Fruit fly (Drosophila melanogaster) whole organism, embryonic: Measurements from ENCODE around the gene dbo.
A peak's percentile ranks its signal among the peaks of the same experiment; 100 is the strongest.

Experiments
- Antp ChIP-seq: fragments of 200-800 bp; sonication (Bioruptor generic); optimal IDR thresholded peaks from 3 replicates; lab custom pipeline; 2016; ENCODE audit warnings: missing biosample characterization, missing genetic modification characterization
- Blimp-1 ChIP-seq: fragments of 200-800 bp; sonication (Bioruptor generic); optimal IDR thresholded peaks from 3 replicates; lab custom pipeline; 2018; ENCODE audit warnings: missing biosample characterization, missing genetic modification characterization, mild to moderate bottlenecking, moderate library complexity, missing genetic modification reagents
- CG1024 ChIP-seq: fragments of 200-800 bp; sonication (Bioruptor generic); IDR thresholded peaks from 2 replicates; pipeline ENCODE4 v1.3.6; 2022; ENCODE audit warnings: missing biosample characterization, missing genetic modification characterization
- CG10274 ChIP-seq: fragments of 200-800 bp; sonication (Bioruptor generic); optimal IDR thresholded peaks from 3 replicates; lab custom pipeline; 2017; ENCODE audit warnings: missing biosample characterization, mild to moderate bottlenecking, missing genetic modification characterization
- CG10431 ChIP-seq: fragments of 200-800 bp; sonication (Bioruptor generic); optimal IDR thresholded peaks from 3 replicates; lab custom pipeline; 2018; ENCODE audit warnings: missing biosample characterization, mild to moderate bottlenecking, missing genetic modification characterization
- CG12071 ChIP-seq: fragments of 200-800 bp; sonication (Bioruptor generic); optimal IDR thresholded peaks from 3 replicates; lab custom pipeline; 2018; ENCODE audit warnings: missing biosample characterization, mild to moderate bottlenecking, missing genetic modification characterization
- CG12659 ChIP-seq: fragments of 200-800 bp; sonication (Bioruptor generic); optimal IDR thresholded peaks from 3 replicates; lab custom pipeline; 2017; ENCODE audit warnings: mild to moderate bottlenecking, missing biosample characterization, missing genetic modification reagents, missing genetic modification characterization
- CG13894 ChIP-seq: fragments of 200-800 bp; sonication (Bioruptor generic); optimal IDR thresholded peaks from 3 replicates; lab custom pipeline; 2018; ENCODE audit warnings: missing biosample characterization, mild to moderate bottlenecking, missing genetic modification characterization, moderate library complexity
- CG15601 ChIP-seq: fragments of 200-800 bp; sonication (Bioruptor generic); optimal IDR thresholded peaks from 3 replicates; lab custom pipeline; 2019; ENCODE audit warnings: missing biosample characterization, mild to moderate bottlenecking, missing genetic modification characterization, moderate library complexity
- CG1647 ChIP-seq: fragments of 200-800 bp; sonication (Bioruptor generic); optimal IDR thresholded peaks from 3 replicates; lab custom pipeline; 2016; ENCODE audit warnings: missing biosample characterization, missing genetic modification characterization
- CG17802 ChIP-seq: fragments of 200-800 bp; sonication (Bioruptor generic); optimal IDR thresholded peaks from 2 replicates; lab custom pipeline; 2018; ENCODE audit warnings: missing biosample characterization, mild to moderate bottlenecking, missing genetic modification characterization, moderate library complexity
- CG2120 ChIP-seq: fragments of 200-800 bp; sonication (Bioruptor generic); optimal IDR thresholded peaks from 3 replicates; lab custom pipeline; 2016; ENCODE audit warnings: missing biosample characterization, missing genetic modification characterization
- CG2129 ChIP-seq: fragments of 200-800 bp; sonication (Bioruptor generic); IDR thresholded peaks from 2 replicates; pipeline ENCODE4 v1.3.6; 2022; ENCODE audit warnings: missing biosample characterization, missing genetic modification characterization; ENCODE audit not compliant: partially characterized antibody
- CG3281 ChIP-seq: fragments of 200-800 bp; sonication (Bioruptor generic); optimal IDR thresholded peaks from 3 replicates; lab custom pipeline; 2017; ENCODE audit warnings: missing biosample characterization, mild to moderate bottlenecking, missing genetic modification characterization
- CG6854 ChIP-seq: fragments of 200-800 bp; sonication (Bioruptor generic); optimal IDR thresholded peaks from 3 replicates; lab custom pipeline; 2017; ENCODE audit warnings: missing biosample characterization, mild to moderate bottlenecking, missing genetic modification characterization
- CG8281 ChIP-seq: fragments of 200-800 bp; sonication (Bioruptor generic); optimal IDR thresholded peaks from 2 replicates; lab custom pipeline; 2018; ENCODE audit warnings: missing biosample characterization, mild to moderate bottlenecking, missing genetic modification characterization, moderate library complexity
- CG9727 ChIP-seq: fragments of 200-800 bp; sonication (Bioruptor generic); optimal IDR thresholded peaks from 3 replicates; lab custom pipeline; 2017; ENCODE audit warnings: missing biosample characterization, mild to moderate bottlenecking, missing genetic modification characterization
- HLH54F ChIP-seq: fragments of 200-800 bp; sonication (Bioruptor generic); optimal IDR thresholded peaks from 3 replicates; lab custom pipeline; 2016; ENCODE audit warnings: missing biosample characterization, missing genetic modification characterization
- Hand ChIP-seq: fragments of 200-800 bp; sonication (Bioruptor generic); optimal IDR thresholded peaks from 2 replicates; lab custom pipeline; 2017; ENCODE audit warnings: mild to moderate bottlenecking, missing biosample characterization, missing genetic modification reagents, missing genetic modification characterization
- Hsf ChIP-seq: fragments of 200-800 bp; sonication (Bioruptor generic); optimal IDR thresholded peaks from 3 replicates; lab custom pipeline; 2016; ENCODE audit warnings: missing biosample characterization, missing genetic modification characterization
- MTF-1 ChIP-seq: fragments of 200-800 bp; sonication (Bioruptor generic); optimal IDR thresholded peaks from 2 replicates; lab custom pipeline; 2018; ENCODE audit warnings: missing biosample characterization, mild to moderate bottlenecking, missing genetic modification characterization, borderline replicate concordance
- Mes4 ChIP-seq: fragments of 200-800 bp; sonication (Bioruptor generic); optimal IDR thresholded peaks from 2 replicates; lab custom pipeline; 2016; ENCODE audit warnings: missing biosample characterization, missing genetic modification characterization
- Opbp ChIP-seq: fragments of 200-800 bp; sonication (Bioruptor generic); IDR thresholded peaks from 3 replicates; pipeline ENCODE4 v1.3.6; 2022; ENCODE audit warnings: missing biosample characterization, missing genetic modification characterization; ENCODE audit not compliant: partially characterized antibody
- Optix ChIP-seq: fragments of 200-800 bp; sonication (Bioruptor generic); IDR thresholded peaks from 3 replicates; pipeline ENCODE4 v1.3.6; 2022; ENCODE audit warnings: missing biosample characterization, missing genetic modification characterization
- Poxn ChIP-seq: fragments of 200-800 bp; sonication (Bioruptor generic); IDR thresholded peaks from 2 replicates; pipeline ENCODE4 v1.3.6; 2022; ENCODE audit warnings: missing biosample characterization, missing genetic modification characterization
- Scr ChIP-seq: fragments of 200-800 bp; sonication (Bioruptor generic); IDR thresholded peaks from 2 replicates; pipeline ENCODE4 v1.3.6; 2022; ENCODE audit warnings: missing biosample characterization, missing genetic modification characterization; ENCODE audit not compliant: partially characterized antibody
- Side ChIP-seq: fragments of 200-800 bp; sonication (Bioruptor generic); optimal IDR thresholded peaks from 2 replicates; lab custom pipeline; 2016; ENCODE audit warnings: missing biosample characterization, missing genetic modification characterization
- Sin3A ChIP-seq: fragments of >200 bp; optimal IDR thresholded peaks from 2 replicates; lab custom pipeline; 2018
- Trl ChIP-seq, 3 experiments: fragments of >200 bp in 2 of 3; fragments of 200-800 bp in 1 of 3; sonication (Bioruptor generic) in 1 of 3; optimal IDR thresholded peaks; 2 replicates in 1 of 3; 3 replicates in 2 of 3; lab custom pipeline; 2016 to 2017; ENCODE audit warnings: missing biosample characterization in 1 of 3, missing genetic modification characterization in 1 of 3
- Xbp1 ChIP-seq: fragments of 200-800 bp; sonication (Bioruptor generic); optimal IDR thresholded peaks from 3 replicates; lab custom pipeline; 2016; ENCODE audit warnings: missing biosample characterization, mild to moderate bottlenecking, missing genetic modification characterization
- corto ChIP-seq: fragments of 200-800 bp; sonication (Bioruptor generic); optimal IDR thresholded peaks from 2 replicates; lab custom pipeline; 2016; ENCODE audit warnings: missing biosample characterization, mild to moderate bottlenecking, missing genetic modification characterization, moderate library complexity
- danr ChIP-seq: fragments of 200-800 bp; sonication (Bioruptor generic); IDR thresholded peaks from 2 replicates; pipeline ENCODE4 v1.3.6; 2022; ENCODE audit warnings: missing biosample characterization, missing genetic modification characterization
- dati ChIP-seq: fragments of 200-800 bp; sonication (Bioruptor generic); IDR thresholded peaks from 2 replicates; pipeline ENCODE4 v1.3.6; 2022; ENCODE audit warnings: missing biosample characterization, missing genetic modification characterization
- dm ChIP-seq: fragments of 200-800 bp; sonication (Bioruptor generic); optimal IDR thresholded peaks from 3 replicates; lab custom pipeline; 2016; ENCODE audit warnings: missing biosample characterization, missing genetic modification characterization
- fu2 ChIP-seq: fragments of 200-800 bp; sonication (Bioruptor generic); optimal IDR thresholded peaks from 2 replicates; lab custom pipeline; 2016; ENCODE audit warnings: missing biosample characterization, missing genetic modification characterization
- ham ChIP-seq: fragments of 200-800 bp; sonication (Bioruptor generic); IDR thresholded peaks from 2 replicates; pipeline ENCODE4 v1.3.6; 2022; ENCODE audit warnings: missing biosample characterization, missing genetic modification characterization
- hth ChIP-seq: fragments of >200 bp; optimal IDR thresholded peaks from 2 replicates; lab custom pipeline; 2017; ENCODE audit warnings: inconsistent platforms
- jing ChIP-seq: fragments of 200-800 bp; sonication (Bioruptor generic); optimal IDR thresholded peaks from 2 replicates; lab custom pipeline; 2018; ENCODE audit warnings: missing biosample characterization, mild to moderate bottlenecking, missing genetic modification characterization
- ken ChIP-seq: fragments of 200-800 bp; sonication (Bioruptor generic); IDR thresholded peaks from 3 replicates; pipeline ENCODE4 v1.3.6; 2022; ENCODE audit warnings: missing biosample characterization, missing genetic modification characterization
- nom ChIP-seq: fragments of 200-800 bp; sonication (Bioruptor generic); optimal IDR thresholded peaks from 2 replicates; lab custom pipeline; 2017; ENCODE audit warnings: missing biosample characterization, missing genetic modification characterization, mild to moderate bottlenecking, moderate library complexity, missing genetic modification reagents
- pan ChIP-seq, 4 experiments: fragments of >200 bp in 3 of 4; fragments of 200-800 bp in 1 of 4; sonication (Bioruptor generic) in 1 of 4; optimal IDR thresholded peaks in 3 of 4; IDR thresholded peaks in 1 of 4; 2 replicates each; pipeline versions ENCODE4 v1.3.6 to Lab custom; 2017 to 2022; ENCODE audit warnings: missing biosample characterization in 2 of 4, missing genetic modification characterization in 2 of 4, mixed read lengths in 1 of 4
- pho ChIP-seq: fragments of 200-800 bp; sonication (Bioruptor generic); optimal IDR thresholded peaks from 2 replicates; lab custom pipeline; 2016; ENCODE audit warnings: missing biosample characterization, missing genetic modification characterization
- phol ChIP-seq: fragments of 200-800 bp; sonication (Bioruptor generic); optimal IDR thresholded peaks from 3 replicates; lab custom pipeline; 2018; ENCODE audit warnings: missing biosample characterization, mild to moderate bottlenecking, missing genetic modification characterization, moderate library complexity
- ro ChIP-seq: fragments of 200-800 bp; sonication (Bioruptor generic); IDR thresholded peaks from 2 replicates; pipeline ENCODE4 v1.3.6; 2022; ENCODE audit warnings: missing biosample characterization, missing genetic modification characterization
- sens ChIP-seq: fragments of 200-800 bp; sonication (Bioruptor generic); peaks from one replicate; lab custom pipeline; 2016; ENCODE audit warnings: missing biosample characterization, missing genetic modification characterization
- shn ChIP-seq: fragments of 200-800 bp; sonication (Bioruptor generic); optimal IDR thresholded peaks from 3 replicates; lab custom pipeline; 2016; ENCODE audit warnings: missing biosample characterization, missing genetic modification characterization
- sima ChIP-seq: fragments of 200-800 bp; sonication (Bioruptor generic); optimal IDR thresholded peaks from 2 replicates; lab custom pipeline; 2016; ENCODE audit warnings: missing biosample characterization, missing genetic modification characterization
- tap ChIP-seq: fragments of 200-800 bp; optimal IDR thresholded peaks from 3 replicates; lab custom pipeline; 2019; ENCODE audit warnings: missing biosample characterization, mild to moderate bottlenecking, missing genetic modification characterization, moderate library complexity
- tna ChIP-seq: fragments of 200-800 bp; sonication (Bioruptor generic); IDR thresholded peaks from 2 replicates; pipeline ENCODE4 v1.3.6; 2022; ENCODE audit warnings: missing biosample characterization, missing genetic modification characterization; ENCODE audit not compliant: partially characterized antibody
- zen2 ChIP-seq: fragments of 200-800 bp; sonication (Bioruptor generic); IDR thresholded peaks from 3 replicates; pipeline ENCODE4 v1.3.6; 2022; ENCODE audit warnings: missing biosample characterization, missing genetic modification characterization; ENCODE audit not compliant: partially characterized antibody

The dbo gene

DNA sequence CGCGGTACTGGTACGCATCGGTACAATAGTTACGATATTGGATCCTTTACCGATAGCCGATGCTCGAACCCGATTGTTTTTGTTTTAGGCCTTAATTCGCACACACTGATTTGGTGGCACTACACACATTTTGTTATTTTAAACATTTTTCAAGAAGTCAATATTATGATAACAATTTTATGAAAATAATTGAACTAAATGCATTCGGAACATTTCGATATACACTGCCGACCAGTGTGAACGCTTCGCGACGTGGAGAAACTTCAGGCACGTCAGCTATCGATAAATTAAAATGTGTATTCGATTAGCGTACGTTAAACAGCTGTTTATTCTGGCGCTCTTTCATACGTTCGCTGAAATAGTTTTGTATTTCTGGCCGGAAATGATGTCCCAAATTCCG is 5.5 kb downstream of the dbo start, which contains the start of gene CG12713 (continued):
- TF ChIP-seq ro (GFP tag; lab: Robert Waterston, UW) (no peak), sima (GFP tag; lab: Kevin White, UChicago) (no peak), CG8281 (tag; lab: Kevin White, UChicago) (no peak), jing (GFP tag; lab: Kevin White, UChicago) (no peak), Antp (GFP tag; lab: Kevin White, UChicago) (no peak), CG10274 (GFP tag; lab: Kevin White, UChicago) (no peak), ken (GFP tag; lab: Robert Waterston, UW) (no peak), CG6854 (no peak), phol (tag; lab: Kevin White, UChicago) (peak; percentile 69), danr (no peak), CG13894 (tag; lab: Kevin White, UChicago) (no peak), Xbp1 (peak; percentile 13), dm (GFP tag; lab: Kevin White, UChicago) (peak; percentile 23), HLH54F (GFP tag; lab: Kevin White, UChicago) (peak; percentile 20), pan (optimal IDR thresholded peaks at IDR 0.05; lab: Kevin White, UChicago) (no peak), pan (GFP tag; optimal IDR thresholded peaks at IDR 0.05 in 1 of 2, IDR thresholded peaks at IDR 0.05 in 1 of 2) (no peak), Scr (peak; percentile 82), CG9727 (GFP tag; lab: Kevin White, UChicago) (peak; percentile 5), CG10431 (GFP tag; lab: Kevin White, UChicago) (no peak), zen2 (GFP tag; lab: Robert Waterston, UW) (no peak; the same call in 1 of the 3 replicates), tna (GFP tag; lab: Robert Waterston, UW) (peak; percentile 74), Sin3A (lab: Kevin White, UChicago) (peak; percentile 96), Opbp (GFP tag; lab: Robert Waterston, UW) (peak; percentile 80; the same call in 2 of the 3 replicates), MTF-1 (no peak), Hand (GFP tag; lab: Kevin White, UChicago) (no peak), hth (lab: Kevin White, UChicago) (no peak), sens (peak; percentile 34), Blimp-1 (no peak), Mes4 (no peak), pho (GFP tag; lab: Kevin White, UChicago) (no peak), CG1024 (GFP tag; lab: Robert Waterston, UW) (no peak), Optix (no peak), Poxn (GFP tag; lab: Robert Waterston, UW) (no peak), CG12659 (GFP tag; lab: Kevin White, UChicago) (peak; percentile 52), tap (tag; lab: Kevin White, UChicago) (no peak), CG2120 (GFP tag; lab: Kevin White, UChicago) (peak; percentile 53), CG1647 (no peak), CG12071 (no peak), CG3281 (GFP tag; lab: Kevin White, UChicago) (no peak), CG17802 (tag; lab: Kevin White, UChicago) (peak; percentile 93), nom (GFP tag; lab: Kevin White, UChicago) (no peak), Hsf (peak; percentile 9), shn (GFP tag; lab: Kevin White, UChicago) (no peak), dati (no peak), Trl (optimal IDR thresholded peaks at IDR 0.05; lab: Kevin White, UChicago) (no peak), Trl (GFP tag; optimal IDR thresholded peaks at IDR 0.05; lab: Kevin White, UChicago) (no peak), Side (GFP tag; lab: Kevin White, UChicago) (no peak), CG2129 (GFP tag; lab: Robert Waterston, UW) (peak; percentile 38; the same call in 1 of the 2 replicates), ham (no peak), CG15601 (tag; lab: Kevin White, UChicago) (peak; percentile 20), corto (GFP tag; lab: Kevin White, UChicago) (no peak), fu2 (no peak)
